Fruit fly (Drosophila melanogaster) whole organism, pupa: Measurements from ENCODE around the gene CG31815.

Experiments used
- CG10348 ChIP-seq: fragments of 200-800 bp; sonication (Bioruptor generic); IDR thresholded peaks from 2 replicates; pipeline ENCODE4 v1.3.6; 2022; ENCODE audit warnings: missing biosample characterization, missing genetic modification characterization
- CG12605 ChIP-seq: fragments of 200-800 bp; sonication (Bioruptor generic); IDR thresholded peaks from 2 replicates; pipeline ENCODE4 v1.3.6; 2022; ENCODE audit warnings: missing biosample characterization, missing genetic modification characterization
- CG13204 ChIP-seq: fragments of 200-800 bp; sonication (Bioruptor generic); optimal IDR thresholded peaks from 2 replicates; lab custom pipeline; 2018; ENCODE audit warnings: missing biosample characterization, mild to moderate bottlenecking, missing genetic modification characterization, moderate library complexity
- CG14655 ChIP-seq: fragments of 200-800 bp; sonication (Bioruptor generic); optimal IDR thresholded peaks from 3 replicates; lab custom pipeline; 2017; ENCODE audit warnings: mild to moderate bottlenecking, missing biosample characterization, missing genetic modification reagents, missing genetic modification characterization
- CG15710 ChIP-seq: fragments of 200-800 bp; sonication (Bioruptor generic); optimal IDR thresholded peaks from 2 replicates; lab custom pipeline; 2018; ENCODE audit warnings: missing biosample characterization, mild to moderate bottlenecking, missing genetic modification characterization, moderate library complexity
- CG17806 ChIP-seq: fragments of 200-800 bp; sonication (Bioruptor generic); optimal IDR thresholded peaks from 2 replicates; lab custom pipeline; 2018; ENCODE audit warnings: missing biosample characterization, mild to moderate bottlenecking, missing genetic modification characterization, moderate library complexity
- CG32121 ChIP-seq: fragments of 200-800 bp; sonication (Bioruptor generic); IDR thresholded peaks from 2 replicates; pipeline ENCODE4 v1.3.6; 2022; ENCODE audit warnings: missing biosample characterization, missing genetic modification characterization
- CG34367 ChIP-seq: fragments of 200-800 bp; sonication (Bioruptor generic); optimal IDR thresholded peaks from 2 replicates; lab custom pipeline; 2018; ENCODE audit warnings: missing biosample characterization, mild to moderate bottlenecking, missing genetic modification characterization
- CG4496 ChIP-seq: fragments of 200-800 bp; sonication (Bioruptor generic); IDR thresholded peaks from 3 replicates; pipeline ENCODE4 v1.3.6; 2022; ENCODE audit warnings: missing biosample characterization, missing genetic modification characterization
- CG8159 ChIP-seq: fragments of 200-800 bp; sonication (Bioruptor generic); optimal IDR thresholded peaks from 3 replicates; lab custom pipeline; 2018; ENCODE audit warnings: missing biosample characterization, mild to moderate bottlenecking, missing genetic modification characterization, moderate library complexity
- CG8301 ChIP-seq: fragments of 200-800 bp; sonication (Bioruptor generic); optimal IDR thresholded peaks from 2 replicates; lab custom pipeline; 2018; ENCODE audit warnings: missing biosample characterization, mild to moderate bottlenecking, missing genetic modification characterization
- CG9948 ChIP-seq: fragments of 200-800 bp; sonication (Bioruptor generic); optimal IDR thresholded peaks from 2 replicates; lab custom pipeline; 2018; ENCODE audit warnings: missing biosample characterization, mild to moderate bottlenecking, missing genetic modification characterization, moderate library complexity
- D1 ChIP-seq: fragments of 200-800 bp; sonication (Bioruptor generic); optimal IDR thresholded peaks from 2 replicates; lab custom pipeline; 2018; ENCODE audit warnings: missing biosample characterization, mild to moderate bottlenecking, missing genetic modification characterization, moderate library complexity
- EcR ChIP-seq: fragments of 200-800 bp; sonication (Bioruptor generic); optimal IDR thresholded peaks from 3 replicates; lab custom pipeline; 2019; ENCODE audit warnings: missing biosample characterization, missing genetic modification characterization, mild to moderate bottlenecking, moderate library complexity, missing genetic modification reagents
- Ets98B ChIP-seq: fragments of 200-800 bp; sonication (Bioruptor generic); IDR thresholded peaks from 2 replicates; pipeline ENCODE4 v1.3.6; 2022; ENCODE audit warnings: missing biosample characterization, missing genetic modification characterization
- Pif1A ChIP-seq: fragments of 200-800 bp; sonication (Bioruptor generic); optimal IDR thresholded peaks from 3 replicates; lab custom pipeline; 2016; ENCODE audit warnings: missing biosample characterization, missing genetic modification characterization
- Pif1B ChIP-seq: fragments of 200-800 bp; sonication (Bioruptor generic); optimal IDR thresholded peaks from 3 replicates; lab custom pipeline; 2016; ENCODE audit warnings: missing biosample characterization, missing genetic modification characterization
- Snoo ChIP-seq: fragments of 200-800 bp; sonication (Bioruptor generic); optimal IDR thresholded peaks from 3 replicates; lab custom pipeline; 2017; ENCODE audit warnings: missing biosample characterization, mild to moderate bottlenecking, missing genetic modification characterization, inconsistent platforms
- fd96Ca ChIP-seq: fragments of 200-800 bp; sonication (Bioruptor generic); IDR thresholded peaks from 3 replicates; pipeline ENCODE4 v1.3.6; 2022; ENCODE audit warnings: missing biosample characterization, missing genetic modification characterization
- gl ChIP-seq: fragments of 200-800 bp; sonication (Bioruptor generic); optimal IDR thresholded peaks from 2 replicates; lab custom pipeline; 2018; ENCODE audit warnings: missing biosample characterization, mild to moderate bottlenecking, missing genetic modification characterization
- rn ChIP-seq: fragments of 200-800 bp; sonication (Bioruptor generic); IDR thresholded peaks from 2 replicates; pipeline ENCODE4 v1.3.6; 2022; ENCODE audit warnings: missing biosample characterization, missing genetic modification characterization

Gene CG31815

dm6 chr2L:16588691-16589102 lies 16.9 kb upstream of the CG31815 start:
- TF ChIP-seq CG32121 (GFP tag; lab: Robert Waterston, UW), result peak; percentile 53; the same call in 1 of the 2 replicates
- peak; percentile 27 for TF ChIP-seq CG8301 (tag; lab: Kevin White, UChicago)
- peak; percentile 58; the same call in 1 of the 2 replicates for TF ChIP-seq Ets98B
- no peak for TF ChIP-seq CG17806 (tag; lab: Kevin White, UChicago)
- no peak for TF ChIP-seq Snoo (tag; lab: Kevin White, UChicago)
- TF ChIP-seq D1 (tag; lab: Kevin White, UChicago), result no peak
- no peak for TF ChIP-seq EcR (GFP tag; lab: Kevin White, UChicago)
- TF ChIP-seq CG13204 (GFP tag; lab: Kevin White, UChicago), result no peak
- TF ChIP-seq CG34367 (tag; lab: Kevin White, UChicago), result peak; percentile 5
- no peak for TF ChIP-seq CG8159 (tag; lab: Kevin White, UChicago)
- TF ChIP-seq CG10348 (GFP tag; lab: Robert Waterston, UW), result no peak
- TF ChIP-seq CG12605 (GFP tag; lab: Robert Waterston, UW), result peak; percentile 73
- peak; percentile 58; the same call in 1 of the 3 replicates for TF ChIP-seq CG4496 (GFP tag; lab: Robert Waterston, UW)
- TF ChIP-seq rn (GFP tag; lab: Robert Waterston, UW), result 0 out of 2 replicates have a peak, but pooled peaks have one; percentile 14
- TF ChIP-seq CG14655 (GFP tag; lab: Kevin White, UChicago), result peak; percentile 60
- peak; percentile 18 for TF ChIP-seq Pif1B (GFP tag; lab: Kevin White, UChicago)
- peak; percentile 9 for TF ChIP-seq gl (tag; lab: Kevin White, UChicago)
- TF ChIP-seq Pif1A, result no peak
- peak; percentile 10 for TF ChIP-seq CG9948 (tag; lab: Kevin White, UChicago)
- TF ChIP-seq fd96Ca (GFP tag; lab: Robert Waterston, UW), result peak; percentile 62; the same call in 1 of the 3 replicates
- TF ChIP-seq CG15710 (tag; lab: Kevin White, UChicago), result no peak

DNA sequence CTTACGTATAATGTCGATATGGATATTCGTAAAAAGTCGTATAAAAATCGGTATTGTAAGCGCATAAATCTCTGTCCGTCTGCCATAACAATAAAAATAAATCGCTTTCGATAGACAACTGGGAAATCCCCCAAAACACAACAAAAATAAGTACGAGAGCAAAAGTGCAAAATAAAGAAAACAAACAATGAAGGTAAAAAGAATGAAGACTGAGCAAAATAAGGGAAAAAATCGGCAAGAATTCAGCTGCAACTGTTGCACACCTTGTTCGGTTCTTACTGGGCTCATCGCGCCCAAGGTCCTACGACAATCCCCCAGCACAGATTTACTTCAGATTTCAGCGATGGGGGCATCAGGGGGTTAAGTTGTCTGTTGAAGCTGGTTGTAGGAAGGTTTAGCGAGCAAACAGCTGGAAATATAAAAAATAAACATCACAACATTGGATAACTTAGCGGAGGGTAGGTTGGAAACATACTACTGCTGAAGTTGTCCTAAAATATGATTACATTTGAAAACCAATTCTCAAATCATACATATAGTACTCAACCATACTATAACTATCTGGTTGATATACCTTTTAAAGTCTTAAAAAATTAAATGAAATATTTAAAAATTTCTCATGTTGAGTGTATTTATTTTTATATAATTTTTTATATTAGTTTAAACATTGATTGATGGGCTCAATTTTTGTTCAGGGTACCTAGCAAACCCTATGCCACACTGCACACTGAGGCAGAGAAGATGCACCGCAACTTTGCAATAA lies 15.1 kb upstream of the CG31815 start:
- no peak for TF ChIP-seq rn (GFP tag; lab: Robert Waterston, UW)
- TF ChIP-seq Pif1A, result peak; percentile 21
- TF ChIP-seq CG4496 (GFP tag; lab: Robert Waterston, UW), result no peak
- peak; percentile 75 for TF ChIP-seq CG13204 (GFP tag; lab: Kevin White, UChicago)
- no peak for TF ChIP-seq CG32121 (GFP tag; lab: Robert Waterston, UW)
- no peak for TF ChIP-seq Ets98B
- peak; percentile 96 for TF ChIP-seq CG8159 (tag; lab: Kevin White, UChicago)
- TF ChIP-seq Snoo (tag; lab: Kevin White, UChicago), result no peak
- TF ChIP-seq EcR (GFP tag; lab: Kevin White, UChicago), result peak; percentile 72
- peak; percentile 92 for TF ChIP-seq CG17806 (tag; lab: Kevin White, UChicago)
- TF ChIP-seq gl (tag; lab: Kevin White, UChicago), result peak; percentile 79
- no peak for TF ChIP-seq CG10348 (GFP tag; lab: Robert Waterston, UW)
- peak; percentile 94 for TF ChIP-seq CG9948 (tag; lab: Kevin White, UChicago)
- peak; percentile 28 for TF ChIP-seq CG8301 (tag; lab: Kevin White, UChicago)
- TF ChIP-seq CG15710 (tag; lab: Kevin White, UChicago), result peak; percentile 89
- peak; percentile 66 for TF ChIP-seq CG34367 (tag; lab: Kevin White, UChicago)
- TF ChIP-seq Pif1B (GFP tag; lab: Kevin White, UChicago), result peak; percentile 62
- no peak for TF ChIP-seq fd96Ca (GFP tag; lab: Robert Waterston, UW)
- TF ChIP-seq D1 (tag; lab: Kevin White, UChicago), result peak; percentile 87
- peak; percentile 30; the same call in 1 of the 2 replicates for TF ChIP-seq CG12605 (GFP tag; lab: Robert Waterston, UW)
- peak; percentile 78 for TF ChIP-seq CG14655 (GFP tag; lab: Kevin White, UChicago)

dm6 chr2L:16591480-16591879 lies 14.1 kb upstream of the CG31815 start:
- TF ChIP-seq CG14655 (GFP tag; lab: Kevin White, UChicago), result peak; percentile 73
- TF ChIP-seq CG12605 (GFP tag; lab: Robert Waterston, UW), result no peak
- peak; percentile 84 for TF ChIP-seq CG8159 (tag; lab: Kevin White, UChicago)
- no peak for TF ChIP-seq fd96Ca (GFP tag; lab: Robert Waterston, UW)
- TF ChIP-seq CG15710 (tag; lab: Kevin White, UChicago), result peak; percentile 85
- TF ChIP-seq Pif1B (GFP tag; lab: Kevin White, UChicago), result peak; percentile 46
- TF ChIP-seq Ets98B, result no peak; the same call in 1 of the 2 replicates
- peak; percentile 71 for TF ChIP-seq CG17806 (tag; lab: Kevin White, UChicago)
- peak; percentile 81 for TF ChIP-seq CG34367 (tag; lab: Kevin White, UChicago)
- no peak for TF ChIP-seq CG4496 (GFP tag; lab: Robert Waterston, UW)
- peak; percentile 54 for TF ChIP-seq CG13204 (GFP tag; lab: Kevin White, UChicago)
- TF ChIP-seq Snoo (tag; lab: Kevin White, UChicago), result no peak
- peak; percentile 85 for TF ChIP-seq CG9948 (tag; lab: Kevin White, UChicago)
- no peak for TF ChIP-seq EcR (GFP tag; lab: Kevin White, UChicago)
- TF ChIP-seq CG8301 (tag; lab: Kevin White, UChicago), result peak; percentile 23
- TF ChIP-seq CG32121 (GFP tag; lab: Robert Waterston, UW), result no peak
- no peak for TF ChIP-seq gl (tag; lab: Kevin White, UChicago)
- no peak for TF ChIP-seq Pif1A
- TF ChIP-seq D1 (tag; lab: Kevin White, UChicago), result peak; percentile 58
- TF ChIP-seq rn (GFP tag; lab: Robert Waterston, UW), result no peak
- no peak for TF ChIP-seq CG10348 (GFP tag; lab: Robert Waterston, UW)

DNA sequence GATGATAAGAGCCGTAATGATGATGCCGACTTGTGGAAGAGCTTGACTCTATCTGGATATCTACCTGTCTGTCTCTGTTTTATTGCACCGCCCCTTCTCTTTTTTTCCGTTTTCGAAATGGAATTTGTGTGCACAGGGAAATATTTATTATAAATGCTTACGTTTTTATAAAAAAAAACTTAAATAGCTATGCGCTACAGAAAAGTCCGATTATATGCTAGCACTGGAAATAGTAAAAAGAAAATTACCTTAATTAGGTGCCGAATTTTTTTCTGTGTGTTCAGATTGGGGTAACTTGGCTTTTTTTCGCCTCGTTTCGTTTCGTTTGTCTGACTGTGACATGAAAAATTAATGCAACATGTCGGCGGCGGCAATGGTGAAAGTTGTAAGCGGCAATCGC lies 13.7 kb upstream of the CG31815 start:
- TF ChIP-seq CG17806 (tag; lab: Kevin White, UChicago) (peak; percentile 87), rn (GFP tag; lab: Robert Waterston, UW) (peak; percentile 86), fd96Ca (GFP tag; lab: Robert Waterston, UW) (peak; percentile 87), CG12605 (GFP tag; lab: Robert Waterston, UW) (peak; percentile 87), CG32121 (GFP tag; lab: Robert Waterston, UW) (peak; percentile 80), Pif1A (peak; percentile 84), EcR (GFP tag; lab: Kevin White, UChicago) (no peak), CG14655 (GFP tag; lab: Kevin White, UChicago) (peak; percentile 79), CG8301 (tag; lab: Kevin White, UChicago) (peak; percentile 83), CG10348 (GFP tag; lab: Robert Waterston, UW) (no peak), CG8159 (tag; lab: Kevin White, UChicago) (peak; percentile 86), CG9948 (tag; lab: Kevin White, UChicago) (peak; percentile 82), CG4496 (GFP tag; lab: Robert Waterston, UW) (peak; percentile 92), CG13204 (GFP tag; lab: Kevin White, UChicago) (no peak), Ets98B (peak; percentile 92), Snoo (tag; lab: Kevin White, UChicago) (peak; percentile 67), D1 (tag; lab: Kevin White, UChicago) (peak; percentile 21), CG34367 (tag; lab: Kevin White, UChicago) (peak; percentile 69), CG15710 (tag; lab: Kevin White, UChicago) (peak; percentile 84), Pif1B (GFP tag; lab: Kevin White, UChicago) (peak; percentile 82), gl (tag; lab: Kevin White, UChicago) (peak; percentile 67)
- TF ChIP-seq, all 21 proteins: peak for 18
